Fruit fly (Drosophila melanogaster) Kc167 (cell line): ENCODE measurements around the gene Slh.

Experiments
- Myc ChIP-seq: fragments of >200 bp; optimal IDR thresholded peaks from 2 replicates; lab custom pipeline; 2017; ENCODE audit warnings: missing external identifiers
- Sin3A ChIP-seq: fragments of >200 bp; optimal IDR thresholded peaks from 2 replicates; lab custom pipeline; 2018; ENCODE audit warnings: missing external identifiers
- h ChIP-seq: fragments of >200 bp; optimal IDR thresholded peaks from 3 replicates; lab custom pipeline; 2018; ENCODE audit warnings: missing external identifiers
- insv ChIP-seq: fragments of >200 bp; optimal IDR thresholded peaks from 3 replicates; lab custom pipeline; 2018; ENCODE audit warnings: missing external identifiers
- psq ChIP-seq: fragments of >200 bp; optimal IDR thresholded peaks from 2 replicates; lab custom pipeline; 2017; ENCODE audit warnings: missing external identifiers
- ttk ChIP-seq: sonication (Bioruptor generic); optimal IDR thresholded peaks from 2 replicates; lab custom pipeline; 2017; ENCODE audit warnings: missing external identifiers

The Slh gene

DNA sequence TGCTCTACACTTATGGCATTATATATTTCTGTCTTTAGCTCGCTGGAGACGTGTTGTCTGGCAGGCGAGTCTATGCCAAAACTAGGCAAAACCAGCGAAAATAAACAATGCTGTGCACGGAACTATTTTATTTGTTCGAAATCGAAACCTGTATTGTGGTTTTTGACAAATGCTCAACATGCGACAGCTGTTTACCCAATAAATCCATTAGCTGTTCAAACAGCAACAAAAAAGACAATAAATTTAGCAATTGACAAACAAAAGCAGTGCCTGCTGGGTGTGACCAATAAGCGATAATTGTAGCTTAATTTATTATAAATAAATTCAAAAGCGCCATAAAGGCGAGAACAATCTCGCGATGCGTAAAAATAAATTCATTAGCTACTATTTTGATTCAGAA, 19.7 kb downstream of the Slh start:
- TF ChIP-seq psq (lab: Kevin White, UChicago) (no peak), Sin3A (lab: Kevin White, UChicago) (no peak)

DNA sequence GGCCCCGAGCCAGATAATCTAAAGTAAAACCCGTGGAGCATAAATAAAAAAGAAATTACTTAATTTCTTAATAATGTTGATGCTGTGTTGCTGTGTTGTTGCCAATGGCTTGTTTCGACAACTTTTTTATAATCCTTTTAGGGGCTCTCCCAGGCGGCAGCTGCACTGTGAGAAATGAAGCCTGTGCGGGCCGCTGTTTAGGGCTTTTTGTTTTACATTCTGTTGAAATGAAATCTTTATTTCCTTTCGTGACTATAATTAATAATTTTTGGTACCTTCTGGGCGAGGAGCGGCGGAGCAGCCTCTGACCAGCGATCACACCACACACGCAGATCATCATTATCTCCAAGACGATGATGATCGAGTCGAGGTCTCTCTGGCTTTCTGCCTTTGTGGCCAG, 21.9 kb downstream of the Slh start:
- TF ChIP-seq Sin3A (lab: Kevin White, UChicago), result no peak
- TF ChIP-seq Myc (lab: Kevin White, UChicago), result no peak
- no peak for TF ChIP-seq ttk (lab: Kevin White, UChicago)
- no peak for TF ChIP-seq insv
- no peak for TF ChIP-seq h (lab: Kevin White, UChicago)
- TF ChIP-seq psq (lab: Kevin White, UChicago), result no peak

DNA sequence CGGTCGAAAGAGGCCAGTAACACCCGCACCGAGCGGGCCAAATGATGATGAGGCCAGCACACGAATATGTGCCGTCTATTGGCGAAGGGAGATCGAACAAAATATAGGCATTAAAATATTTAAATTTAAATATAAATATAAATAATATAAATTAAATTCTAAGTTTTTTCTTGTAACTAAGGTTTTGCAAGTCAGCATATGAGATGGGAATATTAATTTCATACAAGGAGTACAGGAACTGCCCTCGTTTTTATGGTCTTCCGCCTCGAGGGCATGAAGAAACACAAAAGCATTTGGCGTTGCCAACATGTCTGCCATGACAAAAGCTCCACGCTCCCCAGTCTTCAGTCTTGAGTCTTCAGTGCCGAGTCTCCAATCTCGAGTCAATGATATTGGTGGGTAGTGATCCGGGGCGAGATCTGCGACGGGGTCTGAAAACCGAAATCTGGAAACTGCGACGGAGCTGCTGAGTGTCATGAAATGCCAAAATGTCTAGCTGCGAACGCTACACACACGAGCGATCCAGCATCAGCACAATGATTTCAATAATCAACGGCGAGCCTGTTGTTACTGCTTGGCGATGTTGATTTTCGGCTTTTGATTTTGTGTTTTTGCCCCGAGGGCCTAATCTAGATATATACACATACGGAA, 24.6 kb downstream of the Slh start:
- TF ChIP-seq psq (lab: Kevin White, UChicago), result no peak

DNA sequence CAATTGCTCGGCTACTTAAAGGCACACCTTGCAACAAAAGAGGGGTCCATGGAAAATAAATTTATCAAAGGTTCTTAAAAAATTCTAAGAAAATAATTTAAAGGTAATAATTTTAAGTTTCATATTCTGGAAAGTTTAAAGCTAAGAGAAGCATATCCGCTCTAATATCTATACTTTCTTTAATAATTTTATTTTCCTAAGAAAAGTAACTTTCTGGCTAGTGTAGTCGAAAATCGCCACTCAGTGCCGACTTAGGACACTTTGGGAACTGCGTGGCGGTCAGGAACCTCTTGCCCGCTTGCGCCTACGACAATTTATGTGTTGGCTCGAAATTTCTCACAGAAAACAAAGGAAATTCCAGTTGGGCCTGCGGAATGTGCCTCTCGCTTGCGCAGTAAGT, 26.1 kb downstream of the Slh start:
- TF ChIP-seq Myc (lab: Kevin White, UChicago) (no peak), h (lab: Kevin White, UChicago) (no peak), psq (lab: Kevin White, UChicago) (no peak), insv (no peak), ttk (lab: Kevin White, UChicago) (no peak), Sin3A (lab: Kevin White, UChicago) (no peak)

DNA sequence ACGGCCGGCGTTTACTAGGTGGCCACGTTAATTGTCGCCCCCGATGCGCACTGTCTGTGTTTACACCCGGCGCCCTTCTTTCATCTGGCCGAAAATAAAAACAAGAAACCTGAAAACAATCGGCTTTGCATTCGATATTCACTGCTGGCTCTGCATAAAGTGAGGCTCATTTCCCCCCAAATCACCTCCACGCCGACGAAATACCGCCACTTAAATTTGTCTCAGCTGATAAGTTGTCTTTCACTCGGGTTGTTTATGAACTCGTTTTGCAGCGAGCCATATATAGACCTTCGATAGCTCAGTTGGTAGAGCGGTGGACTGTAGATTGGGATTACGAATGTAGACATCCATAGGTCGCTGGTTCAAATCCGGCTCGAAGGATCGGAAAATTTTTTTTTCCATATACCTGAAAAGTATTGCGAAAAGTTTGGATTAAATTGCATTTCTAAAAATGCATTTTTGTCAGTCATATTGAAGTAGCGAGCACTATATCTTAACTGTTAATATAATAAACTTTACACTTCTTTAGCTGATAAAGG, 30.1 kb downstream of the Slh start:
- TF ChIP-seq psq (lab: Kevin White, UChicago) (no peak), ttk (lab: Kevin White, UChicago) (no peak), h (lab: Kevin White, UChicago) (no peak), Sin3A (lab: Kevin White, UChicago) (no peak), Myc (lab: Kevin White, UChicago) (no peak), insv (no peak)

DNA sequence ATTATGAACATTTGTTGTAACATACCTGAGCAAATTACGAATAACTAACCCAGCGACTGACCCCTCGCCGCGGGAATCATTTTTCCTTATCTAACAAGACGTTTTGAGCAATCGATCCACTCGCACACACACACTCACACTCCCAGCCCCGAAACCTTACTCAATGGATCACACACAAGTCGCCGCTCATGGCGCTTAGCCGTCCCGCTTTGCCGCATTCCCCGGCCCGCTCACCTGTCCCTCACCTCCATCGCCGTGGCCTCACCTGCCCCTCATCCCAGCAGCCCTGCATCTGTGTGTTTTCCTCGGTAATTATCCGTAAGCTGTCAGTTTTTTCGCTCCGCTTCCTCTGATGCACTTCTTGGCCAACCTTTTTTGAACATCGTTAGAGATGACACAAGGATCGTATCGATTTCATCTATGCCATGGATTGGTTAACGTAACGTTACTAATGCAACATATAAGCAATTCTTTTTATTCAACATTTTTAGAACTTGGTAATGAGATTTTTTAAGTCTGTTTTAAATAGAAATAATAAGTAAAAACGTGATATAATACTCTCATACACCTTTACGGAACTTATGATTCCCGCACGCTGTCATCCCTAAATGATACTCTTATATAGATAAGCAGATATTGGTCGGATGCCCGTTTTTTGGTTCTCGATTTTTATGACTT, 31.0 kb downstream of the Slh start:
- no peak for TF ChIP-seq psq (lab: Kevin White, UChicago)
- no peak for TF ChIP-seq Myc (lab: Kevin White, UChicago)
- no peak for TF ChIP-seq Sin3A (lab: Kevin White, UChicago)
- no peak for TF ChIP-seq ttk (lab: Kevin White, UChicago)
- no peak for TF ChIP-seq h (lab: Kevin White, UChicago)
- no peak for TF ChIP-seq insv

DNA sequence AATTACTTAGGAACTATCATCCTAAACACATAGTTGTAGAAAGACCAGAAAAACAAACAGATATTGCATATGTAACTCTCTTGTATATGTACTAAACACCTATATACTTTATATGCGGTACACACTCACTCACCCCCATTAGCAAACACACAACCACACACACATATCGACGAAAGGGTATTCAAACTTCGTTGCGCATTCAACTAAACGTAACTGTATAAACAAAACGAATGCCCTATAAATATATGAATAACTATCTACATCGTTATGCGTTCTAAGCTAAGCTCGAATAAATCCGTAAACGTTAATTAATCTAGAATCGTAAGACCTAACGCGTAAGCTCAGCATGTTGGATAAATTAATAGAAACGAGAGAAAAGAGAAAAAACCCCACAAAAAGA, 33.2 kb downstream of the Slh start:
- TF ChIP-seq psq (lab: Kevin White, UChicago) (no peak), h (lab: Kevin White, UChicago) (no peak), Myc (lab: Kevin White, UChicago) (no peak), Sin3A (lab: Kevin White, UChicago) (no peak), ttk (lab: Kevin White, UChicago) (no peak), insv (no peak)

DNA sequence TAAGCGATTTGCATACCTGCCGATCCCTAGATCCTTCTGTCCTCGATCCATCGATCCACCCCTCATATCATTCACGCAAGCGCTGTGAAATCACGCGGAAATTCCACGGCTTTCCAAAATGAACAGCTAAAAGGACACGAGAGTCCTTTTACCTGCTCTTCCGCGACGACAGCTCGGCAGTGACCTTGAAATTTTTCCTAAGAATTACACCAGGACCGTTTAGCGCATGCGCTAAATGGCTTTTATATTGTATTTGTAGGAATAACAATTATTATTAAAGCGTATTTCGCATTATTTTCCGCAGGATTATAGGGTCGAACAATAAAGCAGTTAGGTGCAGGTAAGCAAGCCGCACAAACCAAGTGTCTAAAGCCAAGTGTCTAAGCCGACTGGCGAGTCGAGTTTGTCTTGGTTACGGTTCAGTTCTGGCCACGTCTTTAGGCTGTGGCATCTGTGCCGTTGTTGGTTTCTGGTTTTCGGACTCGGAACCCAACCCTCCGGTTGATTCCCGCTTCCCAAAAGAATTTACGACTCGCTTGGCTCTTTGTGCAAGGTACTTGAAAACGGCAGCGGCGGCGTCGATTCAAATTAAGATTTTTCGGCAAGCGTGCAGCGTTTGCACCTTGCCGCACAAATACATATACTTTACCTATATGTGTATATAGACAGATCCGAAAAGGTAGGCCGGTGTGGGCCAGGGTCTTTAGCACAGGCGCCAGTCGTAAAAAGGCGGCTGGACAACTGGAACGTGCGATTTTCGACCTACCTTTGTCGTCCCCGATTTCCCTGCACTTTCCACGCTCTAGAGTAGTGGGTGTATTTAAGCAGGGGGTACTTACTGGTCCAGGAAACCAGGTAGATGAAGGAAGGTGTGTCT, 35.7 kb downstream of the Slh start:
- TF ChIP-seq Myc (lab: Kevin White, UChicago) (no peak), h (lab: Kevin White, UChicago) (no peak), psq (lab: Kevin White, UChicago) (no peak), ttk (lab: Kevin White, UChicago) (no peak), Sin3A (lab: Kevin White, UChicago) (no peak), insv (no peak)

DNA sequence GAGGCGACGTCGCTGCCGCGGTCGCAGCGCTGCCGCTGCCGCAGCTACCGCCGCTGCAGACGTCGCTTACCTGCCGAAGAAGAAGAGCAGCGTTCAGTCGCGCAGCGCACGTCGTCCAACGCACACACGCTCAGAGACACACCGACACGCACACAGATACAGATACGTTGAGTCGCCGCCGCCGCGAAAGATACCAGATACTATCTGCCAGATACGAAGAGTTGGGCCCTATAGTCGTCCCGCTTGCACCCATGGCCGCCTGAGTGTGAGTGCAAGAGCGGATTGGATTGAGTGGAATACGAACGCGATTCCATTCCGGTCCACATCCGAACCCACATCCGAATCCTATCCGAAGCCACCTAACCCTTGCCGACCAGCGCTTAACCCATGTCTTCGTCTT, 37.8 kb downstream of the Slh start:
- TF ChIP-seq Sin3A (lab: Kevin White, UChicago) (no peak), Myc (lab: Kevin White, UChicago) (no peak), h (lab: Kevin White, UChicago) (no peak), insv (no peak), psq (lab: Kevin White, UChicago) (no peak)

DNA sequence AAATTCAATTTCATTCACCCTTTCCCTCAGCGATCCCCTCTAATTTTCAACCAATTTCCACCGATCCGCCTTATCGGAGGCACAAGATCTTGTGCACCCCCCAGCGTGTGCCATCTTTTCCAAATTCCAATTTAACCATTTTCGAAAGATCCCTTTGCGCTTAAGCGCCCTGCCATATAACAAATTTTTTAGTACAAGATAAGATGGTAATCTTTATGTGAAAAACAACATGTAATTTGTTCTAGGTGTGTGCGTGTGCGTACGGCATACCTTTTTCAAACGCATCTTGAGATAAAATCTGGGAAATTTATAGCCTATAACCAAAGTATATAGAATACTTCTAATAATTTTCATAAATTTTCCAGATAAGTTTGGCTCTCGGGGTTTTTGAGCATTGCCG, 38.7 kb downstream of the Slh start:
- TF ChIP-seq insv (no peak), ttk (lab: Kevin White, UChicago) (no peak), Myc (lab: Kevin White, UChicago) (no peak), h (lab: Kevin White, UChicago) (no peak), Sin3A (lab: Kevin White, UChicago) (no peak)

DNA sequence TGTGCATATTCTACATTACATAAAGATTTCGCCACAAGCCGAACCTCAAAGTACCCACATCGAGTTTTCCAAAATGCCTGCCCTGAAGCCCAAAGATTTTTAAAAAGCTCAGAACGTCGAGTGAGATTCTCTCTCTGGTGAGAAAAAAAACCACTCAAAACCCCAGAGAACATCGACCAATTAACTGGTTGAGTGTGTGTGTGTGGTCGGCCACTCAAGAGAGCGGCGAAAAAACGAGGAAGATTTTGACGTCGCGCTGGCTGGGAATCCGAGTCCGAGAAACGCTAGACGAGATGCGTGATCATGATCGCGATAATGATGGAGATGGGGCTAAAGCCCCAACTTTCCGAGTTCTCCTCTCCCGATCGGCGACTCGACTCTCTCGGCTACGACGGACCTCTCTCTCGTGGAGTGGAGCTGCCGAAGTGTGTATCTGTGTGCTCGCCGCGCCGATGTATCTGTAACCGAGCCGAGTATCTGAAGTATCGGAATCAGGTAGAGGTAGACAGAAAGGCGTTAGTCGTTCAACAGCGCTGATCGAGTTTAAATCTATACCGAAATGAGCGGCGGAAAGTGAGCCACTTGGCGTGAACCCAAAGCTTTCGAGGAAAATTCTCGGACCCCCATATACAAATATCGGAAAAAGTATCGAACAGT, 41.6 kb downstream of the Slh start:
- no peak for TF ChIP-seq psq (lab: Kevin White, UChicago)
- TF ChIP-seq insv, result no peak
- TF ChIP-seq h (lab: Kevin White, UChicago), result no peak
- no peak for TF ChIP-seq Myc (lab: Kevin White, UChicago)
- TF ChIP-seq Sin3A (lab: Kevin White, UChicago), result no peak
- TF ChIP-seq ttk (lab: Kevin White, UChicago), result no peak
